Fruit fly (Drosophila melanogaster) whole organism, embryonic: ENCODE measurements around the gene Mnn1.
A peak's percentile ranks its signal among the peaks of the same experiment; 100 is the strongest.

ENCODE experiments used
- CG10267 ChIP-seq: fragments of 200-800 bp; sonication (Bioruptor generic); optimal IDR thresholded peaks from 2 replicates; lab custom pipeline; 2018; ENCODE audit warnings: missing biosample characterization, mild to moderate bottlenecking, missing genetic modification characterization, moderate library complexity
- CG10366 ChIP-seq: fragments of 200-800 bp; sonication (Bioruptor generic); IDR thresholded peaks from 2 replicates; pipeline ENCODE4 v1.3.6; 2022; ENCODE audit warnings: missing biosample characterization, missing genetic modification characterization
- CG10462 ChIP-seq: fragments of 200-800 bp; sonication (Bioruptor generic); optimal IDR thresholded peaks from 2 replicates; lab custom pipeline; 2016; ENCODE audit warnings: missing biosample characterization, missing genetic modification characterization
- CG11093 ChIP-seq: fragments of 200-800 bp; sonication (Bioruptor generic); IDR thresholded peaks from 3 replicates; pipeline ENCODE4 v1.3.6; 2022; ENCODE audit warnings: missing biosample characterization, missing genetic modification characterization
- CG13287 ChIP-seq: fragments of 200-800 bp; sonication (Bioruptor generic); IDR thresholded peaks from 2 replicates; pipeline ENCODE4 v1.3.6; 2022; ENCODE audit warnings: missing biosample characterization, missing genetic modification characterization; ENCODE audit not compliant: partially characterized antibody
- CG13296 ChIP-seq: fragments of 200-800 bp; sonication (Bioruptor generic); optimal IDR thresholded peaks from 3 replicates; lab custom pipeline; 2018; ENCODE audit warnings: missing biosample characterization, mild to moderate bottlenecking, missing genetic modification characterization
- CG13424 ChIP-seq: fragments of 200-800 bp; sonication (Bioruptor generic); optimal IDR thresholded peaks from 2 replicates; lab custom pipeline; 2019; ENCODE audit warnings: missing biosample characterization, mild to moderate bottlenecking, missing genetic modification characterization, moderate library complexity
- CG13624 ChIP-seq: fragments of 200-800 bp; sonication (Bioruptor generic); optimal IDR thresholded peaks from 2 replicates; lab custom pipeline; 2016; ENCODE audit warnings: missing biosample characterization, missing genetic modification characterization
- CG14710 ChIP-seq: fragments of 200-800 bp; sonication (Bioruptor generic); optimal IDR thresholded peaks from 3 replicates; lab custom pipeline; 2019; ENCODE audit warnings: missing biosample characterization, mild to moderate bottlenecking, missing genetic modification characterization, moderate library complexity
- CG16863 ChIP-seq: fragments of 200-800 bp; sonication (Bioruptor generic); optimal IDR thresholded peaks from 3 replicates; lab custom pipeline; 2016; ENCODE audit warnings: missing biosample characterization, missing genetic modification characterization
- CG18764 ChIP-seq: fragments of 200-800 bp; sonication (Bioruptor generic); optimal IDR thresholded peaks from 3 replicates; lab custom pipeline; 2016; ENCODE audit warnings: missing biosample characterization, missing genetic modification characterization
- CG3065 ChIP-seq: fragments of 200-800 bp; sonication (Bioruptor generic); optimal IDR thresholded peaks from 2 replicates; lab custom pipeline; 2016; ENCODE audit warnings: missing biosample characterization, missing genetic modification characterization
- CG3163 ChIP-seq: fragments of 200-800 bp; sonication (Bioruptor generic); optimal IDR thresholded peaks from 3 replicates; lab custom pipeline; 2016; ENCODE audit warnings: missing biosample characterization, missing genetic modification characterization
- CG34422 ChIP-seq: fragments of 200-800 bp; sonication (Bioruptor generic); IDR thresholded peaks from 3 replicates; pipeline ENCODE4 v1.3.6; 2022; ENCODE audit warnings: missing biosample characterization, missing genetic modification characterization
- CG4360 ChIP-seq: fragments of 200-800 bp; sonication (Bioruptor generic); IDR thresholded peaks from 2 replicates; pipeline ENCODE4 v1.3.6; 2022; ENCODE audit warnings: missing biosample characterization, missing genetic modification characterization
- CG43689 ChIP-seq: fragments of 200-800 bp; sonication (Bioruptor generic); IDR thresholded peaks from 2 replicates; pipeline ENCODE4 v1.3.6; 2022; ENCODE audit warnings: missing biosample characterization, missing genetic modification characterization
- CG4730 ChIP-seq: fragments of 200-800 bp; sonication (Bioruptor generic); IDR thresholded peaks from 2 replicates; pipeline ENCODE4 v1.3.6; 2022; ENCODE audit warnings: missing biosample characterization, missing genetic modification characterization
- CG8281 ChIP-seq: fragments of 200-800 bp; sonication (Bioruptor generic); optimal IDR thresholded peaks from 2 replicates; lab custom pipeline; 2018; ENCODE audit warnings: missing biosample characterization, mild to moderate bottlenecking, missing genetic modification characterization, moderate library complexity
- CG9932 ChIP-seq: fragments of 200-800 bp; sonication (Bioruptor generic); IDR thresholded peaks from 2 replicates; pipeline ENCODE4 v1.3.6; 2022; ENCODE audit warnings: missing biosample characterization, missing genetic modification characterization
- CTCF ChIP-seq: fragments of 200-800 bp; sonication (Bioruptor generic); optimal IDR thresholded peaks from 2 replicates; lab custom pipeline; 2017; ENCODE audit warnings: missing biosample characterization, mild to moderate bottlenecking, missing genetic modification characterization, moderate library complexity
- D ChIP-seq, 2 experiments: fragments of 200-800 bp in 1 of 2; fragments of >200 bp in 1 of 2; sonication (Bioruptor generic) in 1 of 2; optimal IDR thresholded peaks; 2 replicates in 1 of 2; 3 replicates in 1 of 2; lab custom pipeline; 2017; ENCODE audit warnings: mild to moderate bottlenecking in 1 of 2, missing biosample characterization in 1 of 2, missing genetic modification characterization in 1 of 2, missing genetic modification reagents in 1 of 2
- D19B ChIP-seq: fragments of 200-800 bp; sonication (Bioruptor generic); optimal IDR thresholded peaks from 2 replicates; lab custom pipeline; 2017; ENCODE audit warnings: missing biosample characterization, mild to moderate bottlenecking, missing genetic modification characterization
- Dad ChIP-seq: fragments of 200-800 bp; sonication (Bioruptor generic); optimal IDR thresholded peaks from 3 replicates; lab custom pipeline; 2016; ENCODE audit warnings: missing biosample characterization, missing genetic modification characterization
- E2f1 ChIP-seq: fragments of 200-800 bp; sonication (Bioruptor generic); IDR thresholded peaks from 2 replicates; pipeline ENCODE4 v1.3.6; 2022; ENCODE audit warnings: missing biosample characterization, missing genetic modification characterization
- HLH54F ChIP-seq: fragments of 200-800 bp; sonication (Bioruptor generic); optimal IDR thresholded peaks from 3 replicates; lab custom pipeline; 2016; ENCODE audit warnings: missing biosample characterization, missing genetic modification characterization
- Opbp ChIP-seq: fragments of 200-800 bp; sonication (Bioruptor generic); IDR thresholded peaks from 3 replicates; pipeline ENCODE4 v1.3.6; 2022; ENCODE audit warnings: missing biosample characterization, missing genetic modification characterization; ENCODE audit not compliant: partially characterized antibody
- Side ChIP-seq: fragments of 200-800 bp; sonication (Bioruptor generic); optimal IDR thresholded peaks from 2 replicates; lab custom pipeline; 2016; ENCODE audit warnings: missing biosample characterization, missing genetic modification characterization
- ap ChIP-seq: fragments of 200-800 bp; sonication (Bioruptor generic); IDR thresholded peaks from 2 replicates; pipeline ENCODE4 v1.3.6; 2022; ENCODE audit warnings: missing biosample characterization, missing genetic modification characterization
- ato ChIP-seq: fragments of 200-800 bp; sonication (Bioruptor generic); IDR thresholded peaks from 2 replicates; pipeline ENCODE4 v1.3.6; 2022; ENCODE audit warnings: missing biosample characterization, missing genetic modification characterization; ENCODE audit not compliant: partially characterized antibody
- bbx ChIP-seq: fragments of 200-800 bp; sonication (Bioruptor generic); IDR thresholded peaks from 2 replicates; pipeline ENCODE4 v1.3.6; 2022; ENCODE audit warnings: missing biosample characterization, missing genetic modification characterization; ENCODE audit not compliant: partially characterized antibody
- bcd ChIP-seq: fragments of 200-800 bp; sonication (Bioruptor generic); optimal IDR thresholded peaks from 2 replicates; lab custom pipeline; 2017; ENCODE audit warnings: missing biosample characterization, mild to moderate bottlenecking, missing genetic modification characterization
- bigmax ChIP-seq: fragments of 200-800 bp; sonication (Bioruptor generic); optimal IDR thresholded peaks from 2 replicates; lab custom pipeline; 2018; ENCODE audit warnings: missing biosample characterization, mild to moderate bottlenecking, missing genetic modification characterization
- caup ChIP-seq: fragments of 200-800 bp; sonication (Bioruptor generic); optimal IDR thresholded peaks from 3 replicates; lab custom pipeline; 2017; ENCODE audit warnings: missing biosample characterization, mild to moderate bottlenecking, missing genetic modification characterization, moderate library complexity; ENCODE audit not compliant: severe bottlenecking
- danr ChIP-seq: fragments of 200-800 bp; sonication (Bioruptor generic); IDR thresholded peaks from 2 replicates; pipeline ENCODE4 v1.3.6; 2022; ENCODE audit warnings: missing biosample characterization, missing genetic modification characterization
- dmrt99B ChIP-seq: fragments of 200-800 bp; sonication (Bioruptor generic); optimal IDR thresholded peaks from 2 replicates; lab custom pipeline; 2018; ENCODE audit warnings: missing biosample characterization, mild to moderate bottlenecking, missing genetic modification characterization, moderate library complexity
- gsb-n ChIP-seq: fragments of 200-800 bp; sonication (Bioruptor generic); optimal IDR thresholded peaks from 3 replicates; lab custom pipeline; 2018; ENCODE audit warnings: missing biosample characterization, mild to moderate bottlenecking, missing genetic modification characterization
- hkb ChIP-seq, 2 experiments: fragments of 200-800 bp in 1 of 2; fragments of >200 bp in 1 of 2; sonication (Bioruptor generic) in 1 of 2; IDR thresholded peaks in 1 of 2; optimal IDR thresholded peaks in 1 of 2; 2 replicates each; pipeline versions ENCODE4 v1.3.6 to Lab custom; 2017 to 2022; ENCODE audit warnings: missing biosample characterization in 1 of 2, missing genetic modification characterization in 1 of 2
- lov ChIP-seq, 2 experiments: fragments of 200-800 bp in 1 of 2; fragments of >200 bp in 1 of 2; sonication (Bioruptor generic) in 1 of 2; IDR thresholded peaks in 1 of 2; optimal IDR thresholded peaks in 1 of 2; 2 replicates in 1 of 2; 3 replicates in 1 of 2; pipeline versions ENCODE4 v1.3.6 to Lab custom; 2017 to 2022; ENCODE audit warnings: missing biosample characterization in 1 of 2, missing genetic modification characterization in 1 of 2
- maf-S ChIP-seq: fragments of 200-800 bp; sonication (Bioruptor generic); optimal IDR thresholded peaks from 2 replicates; lab custom pipeline; 2016; ENCODE audit warnings: missing biosample characterization, missing genetic modification characterization
- nerfin-1 ChIP-seq: fragments of 200-800 bp; sonication (Bioruptor generic); optimal IDR thresholded peaks from 3 replicates; lab custom pipeline; 2019; ENCODE audit warnings: missing biosample characterization, mild to moderate bottlenecking, missing genetic modification characterization, moderate library complexity
- nmo ChIP-seq: fragments of 200-800 bp; sonication (Bioruptor generic); optimal IDR thresholded peaks from 2 replicates; lab custom pipeline; 2018; ENCODE audit warnings: missing biosample characterization, mild to moderate bottlenecking, missing genetic modification characterization, moderate library complexity
- pho ChIP-seq: fragments of 200-800 bp; sonication (Bioruptor generic); optimal IDR thresholded peaks from 2 replicates; lab custom pipeline; 2016; ENCODE audit warnings: missing biosample characterization, missing genetic modification characterization
- prd ChIP-seq, 3 experiments: fragments of >200 bp in 2 of 3; fragments of 200-800 bp in 1 of 3; sonication (Bioruptor generic) in 1 of 3; optimal IDR thresholded peaks in 2 of 3; IDR thresholded peaks in 1 of 3; 2 replicates in 2 of 3; 3 replicates in 1 of 3; pipeline versions ENCODE4 v1.3.6 to Lab custom; 2017 to 2022; ENCODE audit warnings: missing biosample characterization in 1 of 3, missing genetic modification characterization in 1 of 3
- sd ChIP-seq: fragments of 200-800 bp; sonication (Bioruptor generic); optimal IDR thresholded peaks from 3 replicates; lab custom pipeline; 2018; ENCODE audit warnings: missing biosample characterization, mild to moderate bottlenecking, missing genetic modification characterization, moderate library complexity
- seq ChIP-seq: fragments of 200-800 bp; sonication (Bioruptor generic); IDR thresholded peaks from 2 replicates; pipeline ENCODE4 v1.3.6; 2022; ENCODE audit warnings: missing biosample characterization, missing genetic modification characterization
- slbo ChIP-seq: fragments of 200-800 bp; sonication (Bioruptor generic); IDR thresholded peaks from 2 replicates; pipeline ENCODE4 v1.3.6; 2022; ENCODE audit warnings: missing biosample characterization, missing genetic modification characterization
- vvl ChIP-seq: fragments of 200-800 bp; sonication (Bioruptor generic); IDR thresholded peaks from 2 replicates; pipeline ENCODE4 v1.3.6; 2022; ENCODE audit warnings: missing biosample characterization, missing genetic modification characterization

Mnn1 gene

dm6 chr2L:7056189-7056926, at the start of gene Mnn1 (continued):
- TF ChIP-seq ato (GFP tag; lab: Robert Waterston, UW) (no peak), bcd (GFP tag; lab: Kevin White, UChicago) (no peak), dmrt99B (no peak), pho (GFP tag; lab: Kevin White, UChicago) (peak; percentile 24), CG4730 (no peak), CG10462 (GFP tag; lab: Kevin White, UChicago) (no peak), CG11093 (GFP tag; lab: Robert Waterston, UW) (no peak), Dad (GFP tag; lab: Kevin White, UChicago) (peak; percentile 53), CG14710 (tag; lab: Kevin White, UChicago) (peak; percentile 100), CG13624 (GFP tag; lab: Kevin White, UChicago) (peak; percentile 98), gsb-n (tag; lab: Kevin White, UChicago) (no peak), CG10366 (GFP tag; lab: Robert Waterston, UW) (no peak), caup (GFP tag; lab: Kevin White, UChicago) (peak; percentile 63), prd (optimal IDR thresholded peaks at IDR 0.05; lab: Kevin White, UChicago) (no peak), prd (GFP tag; IDR thresholded peaks at IDR 0.05; lab: Robert Waterston, UW) (peak; percentile 8; the same call in 1 of the 3 replicates), CG34422 (GFP tag; lab: Robert Waterston, UW) (peak; percentile 87; the same call in 2 of the 3 replicates), CG13287 (GFP tag; lab: Robert Waterston, UW) (peak; percentile 66), CG9932 (peak; percentile 65), slbo (GFP tag; lab: Robert Waterston, UW) (peak; percentile 56), CG16863 (GFP tag; lab: Kevin White, UChicago) (no peak), CG13424 (peak; percentile 24), hkb (optimal IDR thresholded peaks at IDR 0.05; lab: Kevin White, UChicago) (peak; percentile 6), hkb (GFP tag; IDR thresholded peaks at IDR 0.05; lab: Robert Waterston, UW) (peak; percentile 44; the same call in 1 of the 2 replicates), CG43689 (GFP tag; lab: Robert Waterston, UW) (no peak), bigmax (peak; percentile 30), ap (GFP tag; lab: Robert Waterston, UW) (no peak), Side (GFP tag; lab: Kevin White, UChicago) (peak; percentile 27), sd (peak; percentile 95), nmo (peak; percentile 73), bbx (GFP tag; lab: Robert Waterston, UW) (peak; percentile 52; the same call in 1 of the 2 replicates), E2f1 (0 out of 2 replicates have a peak, but pooled peaks have one; percentile 15), vvl (peak; percentile 31; the same call in 1 of the 2 replicates), CG3065 (GFP tag; lab: Kevin White, UChicago) (peak; percentile 3), CG18764 (peak; percentile 34), danr (GFP tag; lab: Robert Waterston, UW) (no peak), D19B (no peak), HLH54F (GFP tag; lab: Kevin White, UChicago) (peak; percentile 53), maf-S (GFP tag; lab: Kevin White, UChicago) (peak; percentile 14), CG13296 (no peak), nerfin-1 (tag; lab: Kevin White, UChicago) (peak; percentile 97), lov (optimal IDR thresholded peaks at IDR 0.05; lab: Kevin White, UChicago) (no peak), lov (GFP tag; IDR thresholded peaks at IDR 0.05; lab: Robert Waterston, UW) (0 out of 3 replicates have a peak, but pooled peaks have one; percentile 31), seq (GFP tag; lab: Robert Waterston, UW) (no peak), CTCF (peak; percentile 1), CG4360 (GFP tag; lab: Robert Waterston, UW) (peak; percentile 89), D (optimal IDR thresholded peaks at IDR 0.05; lab: Kevin White, UChicago) (peak; percentile 86), D (GFP tag; optimal IDR thresholded peaks at IDR 0.05; lab: Kevin White, UChicago) (no peak), CG10267 (tag; lab: Kevin White, UChicago) (peak; percentile 98), Opbp (peak; percentile 57), CG3163 (GFP tag; lab: Kevin White, UChicago) (peak; percentile 56), CG8281 (no peak)
